Worm (Caenorhabditis elegans) whole organism, L1 larva: ENCODE results near the gene W05H9.4.

Source experiments
- C04F5.9 ChIP-seq: sonication (generic microtip); optimal IDR thresholded peaks from 2 replicates; lab custom pipeline; 2016; ENCODE audit warnings: missing genetic modification characterization, missing compliant biosample characterization
- C16A3.4 ChIP-seq: fragments of 150-350 bp; optimal IDR thresholded peaks from 2 replicates; lab custom pipeline; 2014; ENCODE audit warnings: missing biosample characterization, missing genetic modification characterization
- C34B4.2 ChIP-seq: sonication (generic microtip); optimal IDR thresholded peaks from 2 replicates; lab custom pipeline; 2017; ENCODE audit warnings: mild to moderate bottlenecking, missing genetic modification characterization, missing compliant biosample characterization
- alr-1 ChIP-seq: fragments of 200-800 bp; sonication (Bioruptor generic); optimal IDR thresholded peaks from 2 replicates; lab custom pipeline; 2018; ENCODE audit warnings: borderline replicate concordance, mild to moderate bottlenecking, missing genetic modification characterization, missing compliant biosample characterization
- ceh-63 ChIP-seq: fragments of 200-800 bp; sonication (Bioruptor generic); optimal IDR thresholded peaks from 2 replicates; lab custom pipeline; 2018; ENCODE audit warnings: mild to moderate bottlenecking, missing genetic modification characterization, missing compliant biosample characterization
- ceh-8 ChIP-seq: fragments of 200-800 bp; sonication (Bioruptor generic); optimal IDR thresholded peaks from 2 replicates; lab custom pipeline; 2018; ENCODE audit warnings: mild to moderate bottlenecking, missing genetic modification characterization, moderate library complexity, missing compliant biosample characterization
- ceh-88 ChIP-seq: fragments of 200-800 bp; sonication (Bioruptor generic); IDR thresholded peaks from 2 replicates; pipeline ENCODE4 v1.3.6; 2022; ENCODE audit warnings: missing genetic modification characterization, missing compliant biosample characterization
- efl-1 ChIP-seq, 4 experiments: fragments of 150-350 bp; optimal IDR thresholded peaks in 3 of 4; peaks in 1 of 4; 1 replicate in 1 of 4; 2 replicates in 3 of 4; lab custom pipeline; 2014; ENCODE audit warnings: missing biosample characterization in 2 of 4, missing genetic modification characterization in 2 of 4, missing genetic modification reagents in 2 of 4
- efl-3 ChIP-seq: fragments of 200-800 bp; sonication (Bioruptor generic); optimal IDR thresholded peaks from 2 replicates; lab custom pipeline; 2018; ENCODE audit warnings: mild to moderate bottlenecking, missing genetic modification characterization, missing compliant biosample characterization
- egl-13 ChIP-seq: sonication (generic microtip); optimal IDR thresholded peaks from 2 replicates; lab custom pipeline; 2016; ENCODE audit warnings: missing genotype, missing genetic modification reagents, missing genetic modification characterization, missing compliant biosample characterization
- egl-27 ChIP-seq, 2 experiments: fragments of 150-350 bp in 1 of 2; sonication (generic microtip); optimal IDR thresholded peaks; 3 replicates each; lab custom pipeline; 2017 to 2018; ENCODE audit warnings: missing biosample characterization in 2 of 2, missing genetic modification characterization in 2 of 2, missing genetic modification reagents in 2 of 2
- elt-2 ChIP-seq: sonication (generic microtip); optimal IDR thresholded peaks from 2 replicates; lab custom pipeline; 2016; ENCODE audit warnings: missing genetic modification characterization, mild to moderate bottlenecking, inconsistent platforms, missing compliant biosample characterization, missing genetic modification reagents
- elt-3 ChIP-seq, 6 experiments: fragments of 150-350 bp in 1 of 6; sonication (generic microtip); optimal IDR thresholded peaks; 2 replicates each; lab custom pipeline; 2017 to 2018; ENCODE audit warnings: missing biosample characterization in 6 of 6, missing genetic modification characterization in 6 of 6, inconsistent platforms in 1 of 6
- ets-5 ChIP-seq: fragments of 200-800 bp; sonication (Bioruptor generic); IDR thresholded peaks from 2 replicates; pipeline ENCODE4 v1.3.6; 2022; ENCODE audit warnings: missing genetic modification characterization, missing compliant biosample characterization
- fkh-8 ChIP-seq: sonication (generic microtip); optimal IDR thresholded peaks from 2 replicates; lab custom pipeline; 2016; ENCODE audit warnings: mild to moderate bottlenecking, missing genetic modification characterization, missing compliant biosample characterization
- fos-1 ChIP-seq: fragments of 150-350 bp; optimal IDR thresholded peaks from 2 replicates; lab custom pipeline; 2014; ENCODE audit warnings: missing biosample characterization, missing genetic modification characterization
- hlh-17 ChIP-seq: fragments of 200-800 bp; sonication (Bioruptor generic); optimal IDR thresholded peaks from 2 replicates; lab custom pipeline; 2018; ENCODE audit warnings: missing genetic modification characterization, mild to moderate bottlenecking, missing compliant biosample characterization, moderate library complexity, borderline replicate concordance
- hlh-4 ChIP-seq: sonication (generic microtip); optimal IDR thresholded peaks from 2 replicates; lab custom pipeline; 2016; ENCODE audit warnings: mild to moderate bottlenecking, missing genetic modification characterization, missing compliant biosample characterization
- hpl-2 ChIP-seq: fragments of 150-350 bp; optimal IDR thresholded peaks from 2 replicates; lab custom pipeline; 2014; ENCODE audit warnings: missing biosample characterization, missing genetic modification reagents, missing genetic modification characterization
- irx-1 ChIP-seq: sonication (generic microtip); optimal IDR thresholded peaks from 2 replicates; lab custom pipeline; 2016; ENCODE audit warnings: missing genetic modification characterization, missing compliant biosample characterization
- jun-1 ChIP-seq: fragments of 150-350 bp; optimal IDR thresholded peaks from 2 replicates; lab custom pipeline; 2014; ENCODE audit warnings: missing biosample characterization, missing genetic modification reagents, missing genetic modification characterization
- lin-13 ChIP-seq: fragments of 150-350 bp; optimal IDR thresholded peaks from 2 replicates; lab custom pipeline; 2014; ENCODE audit warnings: missing biosample characterization, missing genetic modification reagents, missing genetic modification characterization
- lin-14 ChIP-seq: fragments of 200-800 bp; sonication (Bioruptor generic); optimal IDR thresholded peaks from 2 replicates; lab custom pipeline; 2018; ENCODE audit warnings: mild to moderate bottlenecking, missing genetic modification characterization, moderate library complexity, missing compliant biosample characterization
- lin-35 ChIP-seq, 2 experiments: fragments of 150-350 bp; optimal IDR thresholded peaks; 2 replicates each; lab custom pipeline; 2014; ENCODE audit warnings: missing biosample characterization in 2 of 2, missing genetic modification characterization in 2 of 2, missing genetic modification reagents in 2 of 2
- lin-39 ChIP-seq: fragments of 150-350 bp; optimal IDR thresholded peaks from 2 replicates; lab custom pipeline; 2014; ENCODE audit warnings: missing biosample characterization, missing genetic modification reagents, missing genetic modification characterization
- lsy-2 ChIP-seq, 2 experiments: fragments of 150-350 bp; optimal IDR thresholded peaks; 2 replicates each; lab custom pipeline; 2014; ENCODE audit warnings: missing biosample characterization in 2 of 2, missing genetic modification characterization in 2 of 2
- mab-9 ChIP-seq: fragments of 200-800 bp; sonication (Bioruptor generic); IDR thresholded peaks from 2 replicates; pipeline ENCODE4 v1.3.6; 2022; ENCODE audit warnings: missing genetic modification reagents, missing genetic modification characterization, missing compliant biosample characterization
- mdl-1 ChIP-seq, 2 experiments: fragments of 150-350 bp; optimal IDR thresholded peaks; 2 replicates each; lab custom pipeline; 2014 to 2017; ENCODE audit warnings: missing biosample characterization in 2 of 2, missing genetic modification characterization in 2 of 2, inconsistent platforms in 1 of 2
- mef-2 ChIP-seq: fragments of 150-350 bp; optimal IDR thresholded peaks from 2 replicates; lab custom pipeline; 2014; ENCODE audit warnings: missing biosample characterization, missing genetic modification characterization
- mep-1 ChIP-seq: fragments of 150-350 bp; optimal IDR thresholded peaks from 2 replicates; lab custom pipeline; 2014; ENCODE audit warnings: missing biosample characterization, missing genetic modification characterization
- nhr-11 ChIP-seq: fragments of 150-350 bp; optimal IDR thresholded peaks from 2 replicates; lab custom pipeline; 2014; ENCODE audit warnings: missing biosample characterization, missing genetic modification characterization
- nhr-12 ChIP-seq: sonication (generic microtip); optimal IDR thresholded peaks from 2 replicates; lab custom pipeline; 2017; ENCODE audit warnings: missing biosample characterization, missing genetic modification characterization
- nhr-20 ChIP-seq: sonication (generic microtip); optimal IDR thresholded peaks from 2 replicates; lab custom pipeline; 2016; ENCODE audit warnings: mild to moderate bottlenecking, missing genetic modification characterization, missing compliant biosample characterization
- nhr-47 ChIP-seq: sonication (generic microtip); optimal IDR thresholded peaks from 2 replicates; lab custom pipeline; 2016; ENCODE audit warnings: mild to moderate bottlenecking, missing genetic modification characterization, moderate library complexity, missing compliant biosample characterization
- nhr-71 ChIP-seq: sonication (generic microtip); optimal IDR thresholded peaks from 2 replicates; lab custom pipeline; 2016; ENCODE audit warnings: mild to moderate bottlenecking, missing genetic modification characterization, moderate library complexity, missing compliant biosample characterization
- nhr-76 ChIP-seq: sonication (generic microtip); optimal IDR thresholded peaks from 2 replicates; lab custom pipeline; 2017; ENCODE audit warnings: missing biosample characterization, missing genetic modification characterization
- nhr-77 ChIP-seq: fragments of 150-350 bp; optimal IDR thresholded peaks from 2 replicates; lab custom pipeline; 2014; ENCODE audit warnings: missing biosample characterization, missing genetic modification characterization
- nhr-85 ChIP-seq: sonication (generic microtip); peaks from one replicate; lab custom pipeline; 2016; ENCODE audit warnings: missing genetic modification characterization, inconsistent platforms, missing compliant biosample characterization
- nhr-90 ChIP-seq: sonication (generic microtip); optimal IDR thresholded peaks from 2 replicates; lab custom pipeline; 2016; ENCODE audit warnings: mild to moderate bottlenecking, missing genetic modification characterization, missing compliant biosample characterization; ENCODE audit not compliant: poor library complexity
- pqm-1 ChIP-seq: sonication (generic microtip); optimal IDR thresholded peaks from 3 replicates; lab custom pipeline; 2017; ENCODE audit warnings: missing biosample characterization, missing genetic modification characterization
- rnt-1 ChIP-seq: sonication (generic microtip); optimal IDR thresholded peaks from 2 replicates; lab custom pipeline; 2016; ENCODE audit warnings: mild to moderate bottlenecking, missing genetic modification characterization, moderate library complexity, missing compliant biosample characterization
- skn-1 ChIP-seq: fragments of 150-350 bp; optimal IDR thresholded peaks from 2 replicates; lab custom pipeline; 2014; ENCODE audit warnings: missing biosample characterization, missing genetic modification characterization
- snpc-4 ChIP-seq: fragments of 150-350 bp; optimal IDR thresholded peaks from 2 replicates; lab custom pipeline; 2014; ENCODE audit warnings: missing biosample characterization, missing genetic modification characterization
- sptf-1 ChIP-seq: fragments of 150-350 bp; optimal IDR thresholded peaks from 2 replicates; lab custom pipeline; 2014; ENCODE audit warnings: missing biosample characterization, missing genetic modification characterization
- sup-37 ChIP-seq: fragments of 200-800 bp; sonication (Bioruptor generic); optimal IDR thresholded peaks from 2 replicates; lab custom pipeline; 2018; ENCODE audit warnings: mild to moderate bottlenecking, missing genetic modification characterization, missing compliant biosample characterization
- swsn-7 ChIP-seq: sonication (generic microtip); optimal IDR thresholded peaks from 2 replicates; lab custom pipeline; 2016; ENCODE audit warnings: missing genetic modification characterization, missing compliant biosample characterization
- tlp-1 ChIP-seq: fragments of 150-350 bp; optimal IDR thresholded peaks from 2 replicates; lab custom pipeline; 2014; ENCODE audit warnings: missing biosample characterization, missing genetic modification characterization
- unc-30 ChIP-seq: sonication (generic microtip); optimal IDR thresholded peaks from 2 replicates; lab custom pipeline; 2017; ENCODE audit warnings: missing biosample characterization, missing genetic modification characterization
- xbp-1 ChIP-seq: sonication (generic microtip); optimal IDR thresholded peaks from 2 replicates; lab custom pipeline; 2016; ENCODE audit warnings: missing genetic modification characterization, missing compliant biosample characterization
- zag-1 ChIP-seq: fragments of 150-350 bp; optimal IDR thresholded peaks from 2 replicates; lab custom pipeline; 2014; ENCODE audit warnings: missing biosample characterization, missing genetic modification characterization
- ztf-4 ChIP-seq: fragments of 150-350 bp; optimal IDR thresholded peaks from 2 replicates; lab custom pipeline; 2014; ENCODE audit warnings: missing biosample characterization, missing genetic modification characterization

Gene W05H9.4

DNA sequence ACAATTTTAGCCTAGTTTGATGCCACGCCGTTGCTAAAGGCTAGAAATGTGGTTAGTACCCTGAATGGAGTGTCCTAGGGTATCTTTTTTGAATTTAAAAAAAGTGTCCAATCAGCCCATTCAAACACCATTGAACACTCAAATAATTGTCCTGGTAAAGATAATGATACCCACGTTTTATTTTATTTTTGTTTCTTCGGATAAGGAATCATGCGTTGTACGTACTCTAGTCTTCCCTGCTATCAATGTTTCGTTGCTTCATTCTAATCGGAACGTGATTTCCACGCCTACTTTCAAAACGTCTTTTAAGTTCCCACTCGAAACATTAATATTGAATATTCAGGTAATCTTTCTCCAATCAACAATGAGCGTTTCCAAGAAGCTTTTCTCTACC is 22.8 kb upstream of the W05H9.4 start, which contains the start of gene got-2.2 (continued):
- TF ChIP-seq lsy-2 (tag; optimal IDR thresholded peaks at IDR 0.05; lab: Kevin White, UChicago) (no peak), lin-39 (tag; lab: Kevin White, UChicago) (no peak), skn-1 (tag; lab: Kevin White, UChicago) (no peak), xbp-1 (tag; lab: Kevin White, UChicago) (no peak), nhr-12 (tag; lab: Kevin White, UChicago) (no peak), snpc-4 (tag; lab: Kevin White, UChicago) (no peak), efl-1 (optimal IDR thresholded peaks at IDR 0.05; lab: Kevin White, UChicago) (no peak), efl-1 (GFP tag; optimal IDR thresholded peaks at IDR 0.05 in 1 of 2; lab: Kevin White, UChicago) (no peak), nhr-71 (peak; percentile 24), mep-1 (tag; lab: Kevin White, UChicago) (no peak), mab-9 (GFP tag; lab: Robert Waterston, UW) (no peak), fos-1 (tag; lab: Kevin White, UChicago) (no peak), egl-27 (tag; optimal IDR thresholded peaks at IDR 0.05; lab: Kevin White, UChicago) (no peak), ceh-63 (GFP tag; lab: Kevin White, UChicago) (no peak), lin-13 (no peak), unc-30 (tag; lab: Kevin White, UChicago) (no peak), nhr-11 (no peak), nhr-47 (tag; lab: Kevin White, UChicago) (no peak), nhr-85 (tag; lab: Kevin White, UChicago) (no peak), nhr-20 (peak; percentile 24), alr-1 (tag; lab: Kevin White, UChicago) (no peak), lin-35 (GFP tag; optimal IDR thresholded peaks at IDR 0.05; lab: Kevin White, UChicago) (peak in 1 of 2 experiments; percentile 34), C34B4.2 (tag; lab: Kevin White, UChicago) (no peak), ztf-4 (tag; lab: Kevin White, UChicago) (no peak), tlp-1 (tag; lab: Kevin White, UChicago) (no peak), rnt-1 (tag; lab: Kevin White, UChicago) (no peak), hlh-17 (GFP tag; lab: Kevin White, UChicago) (no peak), swsn-7 (tag; lab: Kevin White, UChicago) (no peak), lin-14 (GFP tag; lab: Kevin White, UChicago) (no peak), irx-1 (tag; lab: Kevin White, UChicago) (no peak), hpl-2 (no peak), mef-2 (tag; lab: Kevin White, UChicago) (no peak), ets-5 (no peak), pqm-1 (tag; lab: Kevin White, UChicago) (no peak), elt-2 (tag; lab: Kevin White, UChicago) (peak; percentile 57), mdl-1 (tag; optimal IDR thresholded peaks at IDR 0.05; lab: Kevin White, UChicago) (peak in 1 of 2 experiments; percentile 33)

DNA sequence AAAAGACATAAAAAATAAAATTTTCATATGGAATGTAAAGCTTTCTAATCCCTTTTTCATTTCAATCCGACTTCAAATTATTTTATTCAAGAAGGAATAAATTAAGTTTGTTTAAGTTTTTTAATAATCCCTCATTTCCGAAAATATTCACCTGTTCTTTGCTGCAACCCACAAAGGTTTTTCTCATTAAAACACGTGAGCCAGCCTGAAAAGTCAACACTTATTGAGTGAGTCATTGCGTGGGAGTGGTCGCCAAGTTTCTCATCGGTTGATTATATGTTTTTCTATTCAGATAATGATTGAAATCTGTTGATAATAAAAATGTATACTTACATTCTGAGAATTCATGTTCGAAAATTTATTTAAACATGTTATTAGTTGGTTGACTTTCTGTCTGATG is 17.9 kb upstream of the W05H9.4 start:
- peak; percentile 2 for TF ChIP-seq nhr-20
- no peak for TF ChIP-seq lsy-2 (tag; optimal IDR thresholded peaks at IDR 0.05; lab: Kevin White, UChicago)
- TF ChIP-seq lin-35 (GFP tag; optimal IDR thresholded peaks at IDR 0.05; lab: Kevin White, UChicago): no peak
- no peak for TF ChIP-seq nhr-90 (tag; lab: Kevin White, UChicago)
- no peak for TF ChIP-seq C04F5.9 (tag; lab: Kevin White, UChicago)
- no peak for TF ChIP-seq egl-13 (tag; lab: Kevin White, UChicago)
- TF ChIP-seq sptf-1: no peak
- TF ChIP-seq nhr-77 (tag; lab: Kevin White, UChicago): no peak
- no peak for TF ChIP-seq mdl-1 (tag; optimal IDR thresholded peaks at IDR 0.05; lab: Kevin White, UChicago)
- no peak for TF ChIP-seq ceh-8 (GFP tag; lab: Kevin White, UChicago)
- no peak for TF ChIP-seq hlh-4 (tag; lab: Kevin White, UChicago)
- TF ChIP-seq C16A3.4 (tag; lab: Kevin White, UChicago): no peak
- peak; percentile 11 for TF ChIP-seq lin-14 (GFP tag; lab: Kevin White, UChicago)
- TF ChIP-seq elt-2 (tag; lab: Kevin White, UChicago): no peak
- no peak for TF ChIP-seq efl-1 (optimal IDR thresholded peaks at IDR 0.05; lab: Kevin White, UChicago)
- no peak for TF ChIP-seq efl-1 (GFP tag; optimal IDR thresholded peaks at IDR 0.05 in 1 of 2; lab: Kevin White, UChicago)
- TF ChIP-seq jun-1: no peak
- no peak for TF ChIP-seq nhr-76 (tag; lab: Kevin White, UChicago)
- TF ChIP-seq fkh-8 (tag; lab: Kevin White, UChicago): peak; percentile 88
- no peak for TF ChIP-seq irx-1 (tag; lab: Kevin White, UChicago)
- no peak for TF ChIP-seq nhr-11
- no peak for TF ChIP-seq unc-30 (tag; lab: Kevin White, UChicago)
- no peak for TF ChIP-seq ceh-88 (GFP tag; lab: Robert Waterston, UW)
- no peak for TF ChIP-seq zag-1 (tag; lab: Kevin White, UChicago)
- no peak for TF ChIP-seq sup-37 (GFP tag; lab: Kevin White, UChicago)
- TF ChIP-seq efl-3 (GFP tag; lab: Kevin White, UChicago): no peak
- no peak for TF ChIP-seq elt-3 (tag; optimal IDR thresholded peaks at IDR 0.05; lab: Kevin White, UChicago)
